Fruit fly (Drosophila melanogaster) whole organism, embryonic: ENCODE measurements around the gene rk.

Source experiments
- ATbp ChIP-seq: fragments of 200-800 bp; sonication (Bioruptor generic); optimal IDR thresholded peaks from 2 replicates; lab custom pipeline; 2017; ENCODE audit warnings: missing biosample characterization, mild to moderate bottlenecking, missing genetic modification characterization, missing genetic modification reagents
- CG10209 ChIP-seq: fragments of 200-800 bp; sonication (Bioruptor generic); optimal IDR thresholded peaks from 3 replicates; lab custom pipeline; 2017; ENCODE audit warnings: missing biosample characterization, mild to moderate bottlenecking, missing genetic modification characterization, missing genetic modification reagents
- CG11456 ChIP-seq: fragments of 200-800 bp; sonication (Bioruptor generic); IDR thresholded peaks from 3 replicates; pipeline ENCODE4 v1.3.6; 2022; ENCODE audit warnings: missing biosample characterization, missing genetic modification characterization
- CG11696 ChIP-seq: fragments of 200-800 bp; sonication (Bioruptor generic); IDR thresholded peaks from 2 replicates; pipeline ENCODE4 v1.3.6; 2022; ENCODE audit warnings: missing biosample characterization, missing genetic modification characterization
- CG11723 ChIP-seq: fragments of 200-800 bp; sonication (Bioruptor generic); optimal IDR thresholded peaks from 2 replicates; lab custom pipeline; 2017; ENCODE audit warnings: missing biosample characterization, mild to moderate bottlenecking, missing genetic modification characterization
- CG12659 ChIP-seq: fragments of 200-800 bp; sonication (Bioruptor generic); optimal IDR thresholded peaks from 3 replicates; lab custom pipeline; 2017; ENCODE audit warnings: mild to moderate bottlenecking, missing biosample characterization, missing genetic modification reagents, missing genetic modification characterization
- CG12744 ChIP-seq: fragments of 200-800 bp; sonication (Bioruptor generic); optimal IDR thresholded peaks from 2 replicates; lab custom pipeline; 2016; ENCODE audit warnings: missing biosample characterization, missing genetic modification characterization
- CG15601 ChIP-seq: fragments of 200-800 bp; sonication (Bioruptor generic); optimal IDR thresholded peaks from 3 replicates; lab custom pipeline; 2019; ENCODE audit warnings: missing biosample characterization, mild to moderate bottlenecking, missing genetic modification characterization, moderate library complexity
- CG15696 ChIP-seq: fragments of 200-800 bp; sonication (Bioruptor generic); optimal IDR thresholded peaks from 2 replicates; lab custom pipeline; 2019; ENCODE audit warnings: missing biosample characterization, mild to moderate bottlenecking, missing genetic modification characterization, moderate library complexity
- CG17912 ChIP-seq: fragments of 200-800 bp; sonication (Bioruptor generic); optimal IDR thresholded peaks from 2 replicates; lab custom pipeline; 2018; ENCODE audit warnings: missing biosample characterization, mild to moderate bottlenecking, missing genetic modification characterization
- CG2120 ChIP-seq: fragments of 200-800 bp; sonication (Bioruptor generic); optimal IDR thresholded peaks from 3 replicates; lab custom pipeline; 2016; ENCODE audit warnings: missing biosample characterization, missing genetic modification characterization
- CG2889 ChIP-seq: fragments of 200-800 bp; sonication (Bioruptor generic); IDR thresholded peaks from 3 replicates; pipeline ENCODE4 v1.3.6; 2022; ENCODE audit warnings: missing biosample characterization, missing genetic modification characterization
- CG3847 ChIP-seq: fragments of 200-800 bp; sonication (Bioruptor generic); IDR thresholded peaks from 2 replicates; pipeline ENCODE4 v1.3.6; 2022; ENCODE audit warnings: missing biosample characterization, missing genetic modification characterization
- CG43689 ChIP-seq: fragments of 200-800 bp; sonication (Bioruptor generic); IDR thresholded peaks from 2 replicates; pipeline ENCODE4 v1.3.6; 2022; ENCODE audit warnings: missing biosample characterization, missing genetic modification characterization
- CG5180 ChIP-seq: fragments of 200-800 bp; sonication (Bioruptor generic); optimal IDR thresholded peaks from 3 replicates; lab custom pipeline; 2017; ENCODE audit warnings: missing biosample characterization, missing genetic modification characterization, mild to moderate bottlenecking, moderate library complexity, missing genetic modification reagents
- CG6175 ChIP-seq: fragments of 200-800 bp; sonication (Bioruptor generic); IDR thresholded peaks from 3 replicates; pipeline ENCODE4 v1.3.6; 2022; ENCODE audit warnings: missing biosample characterization, missing genetic modification characterization
- CG7357 ChIP-seq: fragments of 200-800 bp; sonication (Bioruptor generic); IDR thresholded peaks from 3 replicates; pipeline ENCODE4 v1.3.6; 2022; ENCODE audit warnings: missing biosample characterization, missing genetic modification characterization
- CG7745 ChIP-seq: fragments of 200-800 bp; sonication (Bioruptor generic); optimal IDR thresholded peaks from 2 replicates; lab custom pipeline; 2018; ENCODE audit warnings: missing biosample characterization, mild to moderate bottlenecking, missing genetic modification characterization, moderate library complexity
- CG8089 ChIP-seq: fragments of 200-800 bp; sonication (Bioruptor generic); optimal IDR thresholded peaks from 3 replicates; lab custom pipeline; 2016; ENCODE audit warnings: missing biosample characterization, missing genetic modification characterization
- CG9437 ChIP-seq: fragments of 200-800 bp; sonication (Bioruptor generic); optimal IDR thresholded peaks from 2 replicates; lab custom pipeline; 2018; ENCODE audit warnings: missing biosample characterization, mild to moderate bottlenecking, missing genetic modification characterization
- Dbx ChIP-seq: fragments of 200-800 bp; sonication (Bioruptor generic); IDR thresholded peaks from 3 replicates; pipeline ENCODE4 v1.3.6; 2022; ENCODE audit warnings: missing biosample characterization, missing genetic modification characterization
- Dll ChIP-seq: fragments of 200-800 bp; sonication (Bioruptor generic); IDR thresholded peaks from 4 replicates; pipeline ENCODE4 v1.3.6; 2022; ENCODE audit warnings: missing biosample characterization, missing genetic modification characterization; ENCODE audit not compliant: partially characterized antibody
- Dp ChIP-seq: fragments of 200-800 bp; sonication (Bioruptor generic); optimal IDR thresholded peaks from 2 replicates; lab custom pipeline; 2018; ENCODE audit warnings: missing biosample characterization, mild to moderate bottlenecking, missing genetic modification characterization, moderate library complexity
- Elba2 ChIP-seq: fragments of 200-800 bp; sonication (Bioruptor generic); optimal IDR thresholded peaks from 3 replicates; lab custom pipeline; 2016; ENCODE audit warnings: missing biosample characterization, missing genetic modification characterization
- Ets65A ChIP-seq: fragments of 200-800 bp; sonication (Bioruptor generic); peaks from one replicate; lab custom pipeline; 2016; ENCODE audit warnings: missing biosample characterization, missing genetic modification characterization
- Fer2 ChIP-seq: fragments of 200-800 bp; sonication (Bioruptor generic); optimal IDR thresholded peaks from 2 replicates; lab custom pipeline; 2018; ENCODE audit warnings: missing biosample characterization, mild to moderate bottlenecking, missing genetic modification characterization, moderate library complexity
- Kr ChIP-seq: fragments of 200-800 bp; sonication (Bioruptor generic); optimal IDR thresholded peaks from 2 replicates; lab custom pipeline; 2017; ENCODE audit warnings: missing biosample characterization, mild to moderate bottlenecking, missing genetic modification characterization
- Lim3 ChIP-seq: fragments of 200-800 bp; sonication (Bioruptor generic); IDR thresholded peaks from 2 replicates; pipeline ENCODE4 v1.3.6; 2022; ENCODE audit warnings: missing biosample characterization, missing genetic modification characterization
- NfI ChIP-seq: fragments of 200-800 bp; sonication (Bioruptor generic); optimal IDR thresholded peaks from 3 replicates; lab custom pipeline; 2018; ENCODE audit warnings: missing biosample characterization, mild to moderate bottlenecking, missing genetic modification characterization, moderate library complexity
- Ravus ChIP-seq: fragments of 200-800 bp; sonication (Bioruptor generic); IDR thresholded peaks from 2 replicates; pipeline ENCODE4 v1.3.6; 2022; ENCODE audit warnings: missing biosample characterization, missing genetic modification characterization
- Xrp1 ChIP-seq: fragments of 200-800 bp; sonication (Bioruptor generic); IDR thresholded peaks from 2 replicates; pipeline ENCODE4 v1.3.6; 2022; ENCODE audit warnings: missing biosample characterization, missing genetic modification characterization
- ap ChIP-seq: fragments of 200-800 bp; sonication (Bioruptor generic); IDR thresholded peaks from 2 replicates; pipeline ENCODE4 v1.3.6; 2022; ENCODE audit warnings: missing biosample characterization, missing genetic modification characterization
- bbx ChIP-seq: fragments of 200-800 bp; sonication (Bioruptor generic); IDR thresholded peaks from 2 replicates; pipeline ENCODE4 v1.3.6; 2022; ENCODE audit warnings: missing biosample characterization, missing genetic modification characterization; ENCODE audit not compliant: partially characterized antibody
- bowl ChIP-seq: fragments of 200-800 bp; sonication (Bioruptor generic); IDR thresholded peaks from 2 replicates; pipeline ENCODE4 v1.3.6; 2022; ENCODE audit warnings: missing biosample characterization, missing genetic modification characterization
- br ChIP-seq: fragments of >200 bp; optimal IDR thresholded peaks from 2 replicates; lab custom pipeline; 2017
- cad ChIP-seq: fragments of >200 bp; optimal IDR thresholded peaks from 2 replicates; lab custom pipeline; 2017; ENCODE audit warnings: missing biosample characterization, missing genetic modification characterization
- ci ChIP-seq: fragments of 200-800 bp; sonication (Bioruptor generic); IDR thresholded peaks from 3 replicates; pipeline ENCODE4 v1.3.6; 2022; ENCODE audit warnings: missing biosample characterization, missing genetic modification characterization
- danr ChIP-seq: fragments of 200-800 bp; sonication (Bioruptor generic); IDR thresholded peaks from 2 replicates; pipeline ENCODE4 v1.3.6; 2022; ENCODE audit warnings: missing biosample characterization, missing genetic modification characterization
- dati ChIP-seq: fragments of 200-800 bp; sonication (Bioruptor generic); IDR thresholded peaks from 2 replicates; pipeline ENCODE4 v1.3.6; 2022; ENCODE audit warnings: missing biosample characterization, missing genetic modification characterization
- dimm ChIP-seq: fragments of 200-800 bp; sonication (Bioruptor generic); IDR thresholded peaks from 2 replicates; pipeline ENCODE4 v1.3.6; 2022; ENCODE audit warnings: missing biosample characterization, missing genetic modification characterization
- dysf ChIP-seq: fragments of 200-800 bp; sonication (Bioruptor generic); IDR thresholded peaks from 3 replicates; pipeline ENCODE4 v1.3.6; 2022; ENCODE audit warnings: missing biosample characterization, missing genetic modification characterization
- fd102C ChIP-seq: fragments of 200-800 bp; sonication (Bioruptor generic); optimal IDR thresholded peaks from 2 replicates; lab custom pipeline; 2018; ENCODE audit warnings: missing biosample characterization, mild to moderate bottlenecking, missing genetic modification characterization, moderate library complexity
- jigr1 ChIP-seq: fragments of 200-800 bp; sonication (Bioruptor generic); IDR thresholded peaks from 3 replicates; pipeline ENCODE4 v1.3.6; 2022; ENCODE audit warnings: missing biosample characterization, missing genetic modification characterization
- knrl ChIP-seq: fragments of 200-800 bp; sonication (Bioruptor generic); IDR thresholded peaks from 3 replicates; pipeline ENCODE4 v1.3.6; 2022; ENCODE audit warnings: missing biosample characterization, missing genetic modification characterization; ENCODE audit not compliant: partially characterized antibody
- lilli ChIP-seq: fragments of 200-800 bp; sonication (Bioruptor generic); optimal IDR thresholded peaks from 3 replicates; lab custom pipeline; 2016; ENCODE audit warnings: missing biosample characterization, missing genetic modification characterization
- lov ChIP-seq, 2 experiments: fragments of 200-800 bp in 1 of 2; fragments of >200 bp in 1 of 2; sonication (Bioruptor generic) in 1 of 2; IDR thresholded peaks in 1 of 2; optimal IDR thresholded peaks in 1 of 2; 2 replicates in 1 of 2; 3 replicates in 1 of 2; pipeline versions ENCODE4 v1.3.6 to Lab custom; 2017 to 2022; ENCODE audit warnings: missing biosample characterization in 1 of 2, missing genetic modification characterization in 1 of 2
- pan ChIP-seq, 4 experiments: fragments of >200 bp in 3 of 4; fragments of 200-800 bp in 1 of 4; sonication (Bioruptor generic) in 1 of 4; optimal IDR thresholded peaks in 3 of 4; IDR thresholded peaks in 1 of 4; 2 replicates each; pipeline versions ENCODE4 v1.3.6 to Lab custom; 2017 to 2022; ENCODE audit warnings: missing biosample characterization in 2 of 4, missing genetic modification characterization in 2 of 4, mixed read lengths in 1 of 4
- pita ChIP-seq: fragments of 200-800 bp; sonication (Bioruptor generic); optimal IDR thresholded peaks from 2 replicates; lab custom pipeline; 2017; ENCODE audit warnings: missing biosample characterization, mild to moderate bottlenecking, missing genetic modification characterization
- so ChIP-seq: fragments of 200-800 bp; sonication (Bioruptor generic); IDR thresholded peaks from 3 replicates; pipeline ENCODE4 v1.3.6; 2022; ENCODE audit warnings: missing biosample characterization, missing genetic modification characterization
- wdn ChIP-seq: fragments of 200-800 bp; sonication (Bioruptor generic); IDR thresholded peaks from 2 replicates; pipeline ENCODE4 v1.3.6; 2022; ENCODE audit warnings: missing biosample characterization, missing genetic modification characterization

Gene rk

dm6 chr2L:14022130-14022735 is 21.2 kb upstream of the rk start (continued):
- TF ChIP-seq CG15601 (tag; lab: Kevin White, UChicago) (peak; percentile 96), Kr (GFP tag; lab: Kevin White, UChicago) (no peak), Dll (GFP tag; lab: Robert Waterston, UW) (no peak), Ets65A (GFP tag; lab: Kevin White, UChicago) (no peak), CG11723 (GFP tag; lab: Kevin White, UChicago) (peak; percentile 77), NfI (GFP tag; lab: Kevin White, UChicago) (peak; percentile 93), CG9437 (peak; percentile 93), CG2120 (GFP tag; lab: Kevin White, UChicago) (peak; percentile 65), CG12659 (peak; percentile 97), ATbp (GFP tag; lab: Kevin White, UChicago) (peak; percentile 93), CG5180 (GFP tag; lab: Kevin White, UChicago) (no peak), CG15696 (peak; percentile 85), pan (optimal IDR thresholded peaks at IDR 0.05; lab: Kevin White, UChicago) (no peak), pan (GFP tag; optimal IDR thresholded peaks at IDR 0.05 in 1 of 2, IDR thresholded peaks at IDR 0.05 in 1 of 2) (peak in 1 of 2 experiments; percentile 93), jigr1 (GFP tag; lab: Robert Waterston, UW) (peak; percentile 76), dati (GFP tag; lab: Robert Waterston, UW) (peak; percentile 72), Ravus (GFP tag; lab: Robert Waterston, UW) (peak; percentile 82), Fer2 (tag; lab: Kevin White, UChicago) (peak; percentile 90), CG43689 (GFP tag; lab: Robert Waterston, UW) (peak; percentile 60; the same call in 1 of the 2 replicates), knrl (GFP tag; lab: Robert Waterston, UW) (no peak), so (GFP tag; lab: Robert Waterston, UW) (peak; percentile 89), CG11456 (GFP tag; lab: Robert Waterston, UW) (peak; percentile 73), Lim3 (peak; percentile 63), bowl (GFP tag; lab: Robert Waterston, UW) (0 out of 2 replicates have a peak, but pooled peaks have one; percentile 65), dysf (GFP tag; lab: Robert Waterston, UW) (peak; percentile 97), CG6175 (GFP tag; lab: Robert Waterston, UW) (peak; percentile 36; the same call in 2 of the 3 replicates), Xrp1 (peak; percentile 93), CG11696 (GFP tag; lab: Robert Waterston, UW) (peak; percentile 87), CG7745 (tag; lab: Kevin White, UChicago) (peak; percentile 56), cad (GFP tag; lab: Kevin White, UChicago) (no peak), CG8089 (GFP tag; lab: Kevin White, UChicago) (no peak), br (lab: Kevin White, UChicago) (no peak), dimm (GFP tag; lab: Robert Waterston, UW) (peak; percentile 81), CG2889 (GFP tag; lab: Robert Waterston, UW) (peak; percentile 87), CG3847 (GFP tag; lab: Robert Waterston, UW) (peak; percentile 94), danr (GFP tag; lab: Robert Waterston, UW) (peak; percentile 82), CG10209 (peak; percentile 95), CG7357 (peak; percentile 83), Dbx (GFP tag; lab: Robert Waterston, UW) (peak; percentile 92), CG12744 (GFP tag; lab: Kevin White, UChicago) (no peak), wdn (GFP tag; lab: Robert Waterston, UW) (peak; percentile 85), lilli (GFP tag; lab: Kevin White, UChicago) (peak; percentile 61), Dp (no peak), Elba2 (GFP tag; lab: Kevin White, UChicago) (peak; percentile 16), ap (GFP tag; lab: Robert Waterston, UW) (peak; percentile 74), ci (GFP tag; lab: Robert Waterston, UW) (peak; percentile 77), CG17912 (no peak), bbx (no peak), fd102C (GFP tag; lab: Kevin White, UChicago) (no peak), pita (GFP tag; lab: Kevin White, UChicago) (no peak), lov (optimal IDR thresholded peaks at IDR 0.05; lab: Kevin White, UChicago) (no peak), lov (GFP tag; IDR thresholded peaks at IDR 0.05; lab: Robert Waterston, UW) (peak; percentile 84)
